Worm (Caenorhabditis elegans) whole organism, late embryonic: ENCODE measurements around the gene Y49G5A.1.

ENCODE experiments used
- C38D4.7 ChIP-seq: fragments of 200-800 bp; sonication (Bioruptor generic); optimal IDR thresholded peaks from 2 replicates; lab custom pipeline; 2018; ENCODE audit warnings: mild to moderate bottlenecking, missing genetic modification characterization, moderate library complexity, missing compliant biosample characterization
- Y22D7AL.16 ChIP-seq: sonication (generic microtip); optimal IDR thresholded peaks from 2 replicates; lab custom pipeline; 2016; ENCODE audit warnings: missing genetic modification characterization, missing compliant biosample characterization
- ahr-1 ChIP-seq: sonication (generic microtip); optimal IDR thresholded peaks from 2 replicates; lab custom pipeline; 2016; ENCODE audit warnings: missing genetic modification characterization, missing compliant biosample characterization
- ceh-14 ChIP-seq: sonication (generic microtip); optimal IDR thresholded peaks from 2 replicates; lab custom pipeline; 2016; ENCODE audit warnings: missing genotype, missing genetic modification characterization, missing compliant biosample characterization
- ceh-18 ChIP-seq: sonication (generic microtip); optimal IDR thresholded peaks from 2 replicates; lab custom pipeline; 2016; ENCODE audit warnings: missing genetic modification characterization, missing compliant biosample characterization
- ceh-19 ChIP-seq: fragments of 200-800 bp; sonication (Bioruptor generic); optimal IDR thresholded peaks from 2 replicates; lab custom pipeline; 2018; ENCODE audit warnings: mild to moderate bottlenecking, missing genetic modification characterization, missing compliant biosample characterization
- ceh-2 ChIP-seq: sonication (generic microtip); optimal IDR thresholded peaks from 2 replicates; lab custom pipeline; 2016; ENCODE audit warnings: missing genotype, missing genetic modification characterization, missing compliant biosample characterization
- ceh-22 ChIP-seq: sonication (generic microtip); optimal IDR thresholded peaks from 2 replicates; lab custom pipeline; 2017; ENCODE audit warnings: missing biosample characterization, missing genetic modification characterization
- ceh-24 ChIP-seq: sonication (generic microtip); optimal IDR thresholded peaks from 2 replicates; lab custom pipeline; 2016; ENCODE audit warnings: mild to moderate bottlenecking, missing genetic modification characterization, missing compliant biosample characterization
- ceh-34 ChIP-seq: sonication (generic microtip); optimal IDR thresholded peaks from 2 replicates; lab custom pipeline; 2016; ENCODE audit warnings: mild to moderate bottlenecking, missing genetic modification characterization, missing compliant biosample characterization
- ceh-48 ChIP-seq: sonication (generic microtip); optimal IDR thresholded peaks from 2 replicates; lab custom pipeline; 2016; ENCODE audit warnings: missing genetic modification characterization, inconsistent platforms, missing compliant biosample characterization
- ceh-6 ChIP-seq: fragments of 200-800 bp; sonication (Bioruptor generic); optimal IDR thresholded peaks from 2 replicates; lab custom pipeline; 2018; ENCODE audit warnings: mild to moderate bottlenecking, missing genetic modification characterization, missing compliant biosample characterization
- ceh-9 ChIP-seq: sonication (generic microtip); optimal IDR thresholded peaks from 2 replicates; lab custom pipeline; 2016; ENCODE audit warnings: mild to moderate bottlenecking, missing genetic modification characterization, inconsistent platforms, missing compliant biosample characterization
- che-1 ChIP-seq: sonication (generic microtip); optimal IDR thresholded peaks from 2 replicates; lab custom pipeline; 2016; ENCODE audit warnings: mild to moderate bottlenecking, missing genetic modification characterization, missing compliant biosample characterization
- dmd-4 ChIP-seq: sonication (generic microtip); optimal IDR thresholded peaks from 2 replicates; lab custom pipeline; 2016; ENCODE audit warnings: borderline replicate concordance, missing genetic modification characterization, missing compliant biosample characterization
- dve-1 ChIP-seq: sonication (generic microtip); optimal IDR thresholded peaks from 2 replicates; lab custom pipeline; 2017; ENCODE audit warnings: antibody characterized with exemption, mild to moderate bottlenecking, missing genetic modification characterization, missing compliant biosample characterization
- ets-4 ChIP-seq: sonication (generic microtip); optimal IDR thresholded peaks from 2 replicates; lab custom pipeline; 2016; ENCODE audit warnings: missing genetic modification characterization, missing compliant biosample characterization
- eyg-1 ChIP-seq: sonication (generic microtip); optimal IDR thresholded peaks from 2 replicates; lab custom pipeline; 2016; ENCODE audit warnings: missing genotype, missing genetic modification characterization, missing compliant biosample characterization
- fax-1 ChIP-seq: sonication (generic microtip); optimal IDR thresholded peaks from 2 replicates; lab custom pipeline; 2016; ENCODE audit warnings: missing genotype, missing genetic modification characterization, missing compliant biosample characterization
- gmeb-2 ChIP-seq: sonication (generic microtip); optimal IDR thresholded peaks from 2 replicates; lab custom pipeline; 2016; ENCODE audit warnings: missing genetic modification characterization, inconsistent platforms, missing compliant biosample characterization
- hlh-13 ChIP-seq: fragments of 200-800 bp; sonication (Bioruptor generic); optimal IDR thresholded peaks from 2 replicates; lab custom pipeline; 2018; ENCODE audit warnings: mild to moderate bottlenecking, missing genetic modification characterization, missing compliant biosample characterization
- hlh-15 ChIP-seq: sonication (generic microtip); optimal IDR thresholded peaks from 2 replicates; lab custom pipeline; 2016; ENCODE audit warnings: missing genetic modification characterization, missing compliant biosample characterization
- hlh-6 ChIP-seq: sonication (generic microtip); optimal IDR thresholded peaks from 2 replicates; lab custom pipeline; 2016; ENCODE audit warnings: missing genotype, missing genetic modification characterization, missing compliant biosample characterization
- hlh-8 ChIP-seq: sonication (generic microtip); optimal IDR thresholded peaks from 2 replicates; lab custom pipeline; 2016; ENCODE audit warnings: missing genotype, missing genetic modification characterization, missing compliant biosample characterization
- lim-6 ChIP-seq: sonication (generic microtip); optimal IDR thresholded peaks from 2 replicates; lab custom pipeline; 2016; ENCODE audit warnings: missing genetic modification characterization, missing compliant biosample characterization
- madf-2 ChIP-seq: sonication (generic microtip); optimal IDR thresholded peaks from 2 replicates; lab custom pipeline; 2017; ENCODE audit warnings: missing genetic modification characterization, missing compliant biosample characterization
- mec-3 ChIP-seq: sonication (generic microtip); optimal IDR thresholded peaks from 2 replicates; lab custom pipeline; 2016; ENCODE audit warnings: borderline replicate concordance, missing genetic modification characterization, missing compliant biosample characterization
- nfya-1 ChIP-seq: sonication (generic microtip); optimal IDR thresholded peaks from 2 replicates; lab custom pipeline; 2017; ENCODE audit warnings: missing genetic modification characterization, mild to moderate bottlenecking, missing compliant biosample characterization, antibody characterized with exemption, moderate library complexity
- npax-4 ChIP-seq: sonication (generic microtip); optimal IDR thresholded peaks from 2 replicates; lab custom pipeline; 2016; ENCODE audit warnings: missing genetic modification characterization, missing compliant biosample characterization
- pag-3 ChIP-seq: sonication (generic microtip); optimal IDR thresholded peaks from 2 replicates; lab custom pipeline; 2016; ENCODE audit warnings: missing compliant biosample characterization, missing genetic modification characterization, borderline replicate concordance
- pqm-1 ChIP-seq: sonication (generic microtip); optimal IDR thresholded peaks from 2 replicates; lab custom pipeline; 2016; ENCODE audit warnings: missing genetic modification characterization, missing compliant biosample characterization
- rnt-1 ChIP-seq: sonication (generic microtip); optimal IDR thresholded peaks from 2 replicates; lab custom pipeline; 2016; ENCODE audit warnings: missing genetic modification characterization, missing compliant biosample characterization
- sdc-2 ChIP-seq: sonication (generic microtip); optimal IDR thresholded peaks from 2 replicates; lab custom pipeline; 2016; ENCODE audit warnings: missing genotype, missing genetic modification characterization, missing compliant biosample characterization
- sox-2 ChIP-seq: fragments of 200-800 bp; sonication (Bioruptor generic); IDR thresholded peaks from 2 replicates; pipeline ENCODE4 v1.3.6; 2022; ENCODE audit warnings: missing genetic modification reagents, missing genetic modification characterization, missing compliant biosample characterization
- sox-4 ChIP-seq: sonication (generic microtip); optimal IDR thresholded peaks from 2 replicates; lab custom pipeline; 2017; ENCODE audit warnings: mild to moderate bottlenecking, missing genetic modification characterization, inconsistent platforms, missing compliant biosample characterization
- tbx-2 ChIP-seq: sonication (generic microtip); optimal IDR thresholded peaks from 2 replicates; lab custom pipeline; 2016; ENCODE audit warnings: missing genetic modification characterization, missing compliant biosample characterization
- ttx-3 ChIP-seq: sonication (generic microtip); optimal IDR thresholded peaks from 2 replicates; lab custom pipeline; 2016; ENCODE audit warnings: missing genetic modification reagents, missing genetic modification characterization, missing compliant biosample characterization
- unc-3 ChIP-seq, 2 experiments: fragments of 200-800 bp in 1 of 2; sonication (Bioruptor generic) in 1 of 2; sonication (generic microtip) in 1 of 2; conservative IDR thresholded peaks in 1 of 2; optimal IDR thresholded peaks in 1 of 2; 2 replicates each; pipeline versions ENCODE4 v1.3.6 to Lab custom; 2016 to 2022; ENCODE audit warnings: missing compliant biosample characterization in 2 of 2, missing genetic modification characterization in 2 of 2, missing genetic modification reagents in 1 of 2
- unc-42 ChIP-seq: sonication (generic microtip); optimal IDR thresholded peaks from 2 replicates; lab custom pipeline; 2016; ENCODE audit warnings: missing genotype, missing genetic modification characterization, missing compliant biosample characterization
- unc-55 ChIP-seq: sonication (generic microtip); optimal IDR thresholded peaks from 2 replicates; lab custom pipeline; 2017; ENCODE audit warnings: missing biosample characterization, missing genetic modification reagents, missing genetic modification characterization
- ztf-16 ChIP-seq: sonication (generic microtip); optimal IDR thresholded peaks from 2 replicates; lab custom pipeline; 2017; ENCODE audit warnings: missing genetic modification characterization, missing compliant biosample characterization

Y49G5A.1 gene

DNA sequence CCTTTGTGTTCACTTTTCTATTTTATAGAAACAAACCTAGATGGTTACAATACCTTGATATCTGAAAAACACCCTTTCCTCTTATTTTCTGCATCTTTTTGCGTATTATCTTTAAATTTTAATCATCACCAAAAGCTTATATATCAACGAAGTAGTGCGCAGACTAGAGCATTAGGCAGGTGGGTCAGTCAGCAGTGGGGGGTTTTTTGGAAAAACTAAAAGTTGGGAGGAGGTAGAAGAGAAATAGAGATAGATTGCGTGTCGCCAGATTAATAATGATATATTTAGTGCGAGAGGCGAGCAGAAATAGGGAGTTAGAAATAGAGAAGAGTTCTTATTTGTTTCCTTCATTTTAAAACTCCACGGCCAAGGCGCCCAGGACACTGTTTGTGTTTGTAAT, 14.1 kb upstream of the Y49G5A.1 start:
- TF ChIP-seq tbx-2 (tag; lab: Kevin White, UChicago) (no peak), sdc-2 (tag; lab: Kevin White, UChicago) (no peak), ceh-24 (tag; lab: Kevin White, UChicago) (no peak), ceh-22 (tag; lab: Kevin White, UChicago) (no peak), ceh-9 (tag; lab: Kevin White, UChicago) (no peak), hlh-8 (tag; lab: Kevin White, UChicago) (no peak), unc-3 (GFP tag; conservative IDR thresholded peaks at IDR 0.05; lab: Robert Waterston, UW) (no peak), unc-3 (tag; optimal IDR thresholded peaks at IDR 0.05; lab: Kevin White, UChicago) (no peak), ceh-34 (tag; lab: Kevin White, UChicago) (no peak), hlh-6 (tag; lab: Kevin White, UChicago) (no peak), ceh-2 (tag; lab: Kevin White, UChicago) (no peak), hlh-15 (tag; lab: Kevin White, UChicago) (no peak), nfya-1 (tag; lab: Kevin White, UChicago) (no peak)

DNA sequence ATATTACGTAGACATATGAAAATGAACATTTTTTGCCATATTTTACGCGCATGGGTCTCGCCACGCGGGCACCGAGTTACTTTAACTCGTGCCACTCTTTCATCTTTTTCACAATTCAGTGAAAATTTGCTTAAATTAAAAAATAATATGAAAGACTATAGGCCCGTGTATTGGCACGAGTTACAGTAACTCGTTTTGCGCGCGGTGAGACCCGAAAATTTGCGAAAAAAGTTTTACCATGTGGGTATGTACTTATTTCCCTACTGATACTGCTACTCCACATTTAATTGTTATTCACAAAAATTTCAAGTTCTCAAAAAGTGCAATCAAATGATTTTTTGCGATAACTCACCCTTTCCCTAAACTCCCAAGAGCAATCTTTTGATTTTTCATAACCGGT, 10.6 kb upstream of the Y49G5A.1 start:
- TF ChIP-seq ztf-16 (tag; lab: Kevin White, UChicago) (no peak), ceh-22 (tag; lab: Kevin White, UChicago) (no peak), sdc-2 (tag; lab: Kevin White, UChicago) (no peak), ahr-1 (tag; lab: Kevin White, UChicago) (no peak), tbx-2 (tag; lab: Kevin White, UChicago) (no peak), hlh-13 (GFP tag; lab: Kevin White, UChicago) (no peak), fax-1 (tag; lab: Kevin White, UChicago) (no peak), madf-2 (no peak), Y22D7AL.16 (tag; lab: Kevin White, UChicago) (no peak), eyg-1 (tag; lab: Kevin White, UChicago) (no peak), unc-55 (GFP tag; lab: Kevin White, UChicago) (no peak), ceh-14 (tag; lab: Kevin White, UChicago) (no peak), che-1 (tag; lab: Kevin White, UChicago) (no peak), gmeb-2 (tag; lab: Kevin White, UChicago) (no peak), ceh-19 (GFP tag; lab: Kevin White, UChicago) (no peak), ceh-18 (no peak)

DNA sequence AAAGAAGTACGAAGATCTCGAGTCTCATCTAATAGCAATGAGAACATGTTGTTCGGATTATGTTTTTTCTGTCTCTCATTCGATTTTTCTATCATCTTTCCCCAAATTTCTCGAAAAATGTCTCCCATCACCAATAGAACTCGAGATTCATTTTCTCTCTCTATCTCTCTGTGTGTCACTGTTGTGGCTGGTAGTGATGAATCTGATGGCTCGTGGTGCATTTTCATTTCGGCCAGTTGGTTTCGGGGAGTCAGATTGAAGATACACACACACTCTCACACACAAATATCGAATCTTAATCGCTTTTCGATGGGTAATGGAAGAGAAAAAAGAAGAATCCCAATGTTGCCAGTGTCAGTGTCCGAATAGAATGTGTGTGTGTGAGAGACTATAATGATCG, 8.8 kb upstream of the Y49G5A.1 start:
- no peak for TF ChIP-seq nfya-1 (tag; lab: Kevin White, UChicago)
- peak; percentile 80 for TF ChIP-seq ceh-18
- TF ChIP-seq ttx-3, result no peak
- peak; percentile 59 for TF ChIP-seq unc-55 (GFP tag; lab: Kevin White, UChicago)
- TF ChIP-seq tbx-2 (tag; lab: Kevin White, UChicago), result peak; percentile 4
- TF ChIP-seq sox-2 (GFP tag; lab: Robert Waterston, UW), result no peak
- peak; percentile 72 for TF ChIP-seq rnt-1 (tag; lab: Kevin White, UChicago)

DNA sequence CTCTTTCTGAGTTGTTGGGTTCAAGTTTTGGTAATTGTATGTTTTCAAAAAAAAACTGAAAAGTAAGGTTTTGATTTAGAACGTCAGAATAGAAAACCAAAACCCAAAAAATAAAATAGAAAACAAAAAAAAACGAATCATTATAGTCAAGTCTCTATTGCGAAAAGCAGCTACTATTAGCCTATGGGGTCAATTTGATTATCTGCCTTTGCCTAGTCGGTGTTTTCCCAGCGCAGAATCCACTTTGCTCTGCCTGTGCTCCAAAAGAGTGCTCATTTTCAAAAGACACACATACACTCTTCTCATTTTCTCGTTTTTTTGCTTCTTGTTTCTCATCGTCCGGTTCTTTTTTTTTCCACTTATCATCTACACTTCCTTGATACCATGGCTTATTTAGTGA, 1.5 kb upstream of the Y49G5A.1 start:
- TF ChIP-seq unc-42 (peak; percentile 66), hlh-6 (tag; lab: Kevin White, UChicago) (no peak), dve-1 (no peak), ztf-16 (tag; lab: Kevin White, UChicago) (no peak)

DNA sequence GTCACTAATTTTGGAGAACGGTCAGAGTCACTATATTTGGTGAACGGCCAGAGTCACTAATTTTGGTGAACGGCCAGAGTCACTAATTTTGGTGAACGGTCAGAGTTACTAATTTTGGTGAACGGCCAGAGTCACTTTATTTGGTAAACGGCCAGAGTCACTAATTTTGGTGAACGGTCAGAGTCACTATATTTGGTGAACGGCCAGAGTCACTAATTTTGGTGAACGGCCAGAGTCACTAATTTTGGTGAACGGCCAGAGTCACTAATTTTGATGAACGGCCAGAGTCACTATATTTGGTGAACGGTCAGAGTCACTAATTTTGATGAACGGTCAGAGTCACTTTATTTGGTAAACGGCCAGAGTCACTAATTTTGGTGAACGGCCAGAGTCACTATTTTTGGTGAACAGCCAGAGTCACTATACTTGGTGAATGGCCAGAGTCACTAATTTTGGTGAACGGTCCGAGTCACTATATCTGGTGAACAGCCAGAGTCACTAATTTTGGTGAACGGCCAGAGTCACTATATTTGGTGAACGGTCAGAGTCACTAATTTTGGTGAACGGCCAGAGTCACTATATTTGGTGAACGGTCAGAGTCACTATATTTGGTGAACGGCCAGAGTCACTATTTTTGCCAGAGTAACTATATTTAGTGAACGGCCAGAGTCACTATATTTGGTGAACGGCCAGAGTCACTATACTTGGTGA, 2.7 kb downstream of the Y49G5A.1 start:
- TF ChIP-seq hlh-13 (GFP tag; lab: Kevin White, UChicago), result peak; percentile 58
- TF ChIP-seq dmd-4 (tag; lab: Kevin White, UChicago), result peak; percentile 91
- TF ChIP-seq ztf-16 (tag; lab: Kevin White, UChicago), result peak; percentile 45
- TF ChIP-seq ets-4 (tag; lab: Kevin White, UChicago), result peak; percentile 2
- TF ChIP-seq lim-6 (tag; lab: Kevin White, UChicago), result peak; percentile 47
- TF ChIP-seq Y22D7AL.16 (tag; lab: Kevin White, UChicago), result peak; percentile 1
- peak; percentile 54 for TF ChIP-seq gmeb-2 (tag; lab: Kevin White, UChicago)
- TF ChIP-seq ceh-6 (GFP tag; lab: Kevin White, UChicago), result peak; percentile 18
- peak; percentile 78 for TF ChIP-seq hlh-6 (tag; lab: Kevin White, UChicago)
- peak; percentile 45 for TF ChIP-seq pqm-1 (tag; lab: Kevin White, UChicago)
- TF ChIP-seq mec-3 (tag; lab: Kevin White, UChicago), result peak; percentile 62
- TF ChIP-seq sox-4 (tag; lab: Kevin White, UChicago), result peak; percentile 29
- peak; percentile 22 for TF ChIP-seq ceh-9 (tag; lab: Kevin White, UChicago)
- peak; percentile 49 for TF ChIP-seq tbx-2 (tag; lab: Kevin White, UChicago)
- peak; percentile 24 for TF ChIP-seq npax-4 (tag; lab: Kevin White, UChicago)
- peak; percentile 41 for TF ChIP-seq C38D4.7
- peak; percentile 11 for TF ChIP-seq sdc-2 (tag; lab: Kevin White, UChicago)
- peak; percentile 87 for TF ChIP-seq pag-3 (tag; lab: Kevin White, UChicago)
- peak; percentile 31 for TF ChIP-seq ceh-48
- peak; percentile 49 for TF ChIP-seq madf-2
